Fruit fly (Drosophila melanogaster) whole organism, embryonic: ENCODE data around the gene CG14277.

ENCODE experiments used
- ATbp ChIP-seq: fragments of 200-800 bp; sonication (Bioruptor generic); optimal IDR thresholded peaks from 2 replicates; lab custom pipeline; 2017; ENCODE audit warnings: missing biosample characterization, mild to moderate bottlenecking, missing genetic modification characterization, missing genetic modification reagents
- Abd-B ChIP-seq: fragments of 200-800 bp; sonication (Bioruptor generic); optimal IDR thresholded peaks from 2 replicates; lab custom pipeline; 2018; ENCODE audit warnings: missing biosample characterization, mild to moderate bottlenecking, missing genetic modification characterization, moderate library complexity
- Blimp-1 ChIP-seq: fragments of 200-800 bp; sonication (Bioruptor generic); optimal IDR thresholded peaks from 3 replicates; lab custom pipeline; 2018; ENCODE audit warnings: missing biosample characterization, missing genetic modification characterization, mild to moderate bottlenecking, moderate library complexity, missing genetic modification reagents
- CG10209 ChIP-seq: fragments of 200-800 bp; sonication (Bioruptor generic); optimal IDR thresholded peaks from 3 replicates; lab custom pipeline; 2017; ENCODE audit warnings: missing biosample characterization, mild to moderate bottlenecking, missing genetic modification characterization, missing genetic modification reagents
- CG10431 ChIP-seq: fragments of 200-800 bp; sonication (Bioruptor generic); optimal IDR thresholded peaks from 3 replicates; lab custom pipeline; 2018; ENCODE audit warnings: missing biosample characterization, mild to moderate bottlenecking, missing genetic modification characterization
- CG11085 ChIP-seq: fragments of 200-800 bp; sonication (Bioruptor generic); IDR thresholded peaks from 2 replicates; pipeline ENCODE4 v1.3.6; 2022; ENCODE audit warnings: missing biosample characterization, missing genetic modification characterization
- CG11247 ChIP-seq: fragments of 200-800 bp; sonication (Bioruptor generic); IDR thresholded peaks from 2 replicates; pipeline ENCODE4 v1.3.6; 2022; ENCODE audit warnings: missing biosample characterization, missing genetic modification characterization
- CG11504 ChIP-seq: fragments of 200-800 bp; sonication (Bioruptor generic); optimal IDR thresholded peaks from 3 replicates; lab custom pipeline; 2019; ENCODE audit warnings: missing biosample characterization, mild to moderate bottlenecking, missing genetic modification characterization, moderate library complexity
- CG11560 ChIP-seq: fragments of 200-800 bp; sonication (Bioruptor generic); IDR thresholded peaks from 3 replicates; pipeline ENCODE4 v1.3.6; 2022; ENCODE audit warnings: missing biosample characterization, missing genetic modification characterization
- CG13123 ChIP-seq: fragments of 200-800 bp; sonication (Bioruptor generic); optimal IDR thresholded peaks from 2 replicates; lab custom pipeline; 2016; ENCODE audit warnings: missing biosample characterization, missing genetic modification characterization
- CG15011 ChIP-seq: fragments of 200-800 bp; sonication (Bioruptor generic); optimal IDR thresholded peaks from 3 replicates; lab custom pipeline; 2018; ENCODE audit warnings: missing biosample characterization, mild to moderate bottlenecking, missing genetic modification characterization
- CG17385 ChIP-seq: fragments of 200-800 bp; sonication (Bioruptor generic); optimal IDR thresholded peaks from 3 replicates; lab custom pipeline; 2018; ENCODE audit warnings: missing biosample characterization, mild to moderate bottlenecking, missing genetic modification characterization
- CG30403 ChIP-seq: fragments of 200-800 bp; sonication (Bioruptor generic); optimal IDR thresholded peaks from 3 replicates; lab custom pipeline; 2016; ENCODE audit warnings: missing biosample characterization, missing genetic modification characterization
- CG3163 ChIP-seq: fragments of 200-800 bp; sonication (Bioruptor generic); optimal IDR thresholded peaks from 3 replicates; lab custom pipeline; 2016; ENCODE audit warnings: missing biosample characterization, missing genetic modification characterization
- CG4282 ChIP-seq: fragments of 200-800 bp; sonication (Bioruptor generic); optimal IDR thresholded peaks from 2 replicates; lab custom pipeline; 2016; ENCODE audit warnings: missing biosample characterization, missing genetic modification characterization
- CG4360 ChIP-seq: fragments of 200-800 bp; sonication (Bioruptor generic); IDR thresholded peaks from 2 replicates; pipeline ENCODE4 v1.3.6; 2022; ENCODE audit warnings: missing biosample characterization, missing genetic modification characterization
- CG6272 ChIP-seq: fragments of 200-800 bp; sonication (Bioruptor generic); IDR thresholded peaks from 2 replicates; pipeline ENCODE4 v1.3.6; 2022; ENCODE audit warnings: missing biosample characterization, missing genetic modification characterization
- CG9876 ChIP-seq: fragments of 200-800 bp; sonication (Bioruptor generic); optimal IDR thresholded peaks from 2 replicates; lab custom pipeline; 2016; ENCODE audit warnings: missing biosample characterization, missing genetic modification characterization
- Drgx ChIP-seq: fragments of 200-800 bp; sonication (Bioruptor generic); IDR thresholded peaks from 2 replicates; pipeline ENCODE4 v1.3.6; 2022; ENCODE audit warnings: missing biosample characterization, missing genetic modification characterization
- HHEX ChIP-seq: fragments of 200-800 bp; sonication (Bioruptor generic); optimal IDR thresholded peaks from 3 replicates; lab custom pipeline; 2017; ENCODE audit warnings: missing biosample characterization, mild to moderate bottlenecking, missing genetic modification characterization, missing genetic modification reagents
- Med ChIP-seq: fragments of 200-800 bp; sonication (Bioruptor generic); peaks from one replicate; lab custom pipeline; 2016; ENCODE audit warnings: missing biosample characterization, missing genetic modification characterization, mild to moderate bottlenecking, inconsistent platforms, moderate library complexity
- Mes4 ChIP-seq: fragments of 200-800 bp; sonication (Bioruptor generic); optimal IDR thresholded peaks from 2 replicates; lab custom pipeline; 2016; ENCODE audit warnings: missing biosample characterization, missing genetic modification characterization
- NC2α ChIP-seq: fragments of 200-800 bp; sonication (Bioruptor generic); optimal IDR thresholded peaks from 2 replicates; lab custom pipeline; 2016; ENCODE audit warnings: missing biosample characterization, missing genetic modification characterization
- ash1 ChIP-seq: fragments of 200-800 bp; sonication (Bioruptor generic); optimal IDR thresholded peaks from 2 replicates; lab custom pipeline; 2018; ENCODE audit warnings: missing biosample characterization, mild to moderate bottlenecking, missing genetic modification characterization
- bigmax ChIP-seq: fragments of 200-800 bp; sonication (Bioruptor generic); optimal IDR thresholded peaks from 2 replicates; lab custom pipeline; 2018; ENCODE audit warnings: missing biosample characterization, mild to moderate bottlenecking, missing genetic modification characterization
- corto ChIP-seq: fragments of 200-800 bp; sonication (Bioruptor generic); optimal IDR thresholded peaks from 2 replicates; lab custom pipeline; 2016; ENCODE audit warnings: missing biosample characterization, mild to moderate bottlenecking, missing genetic modification characterization, moderate library complexity
- dysf ChIP-seq: fragments of 200-800 bp; sonication (Bioruptor generic); IDR thresholded peaks from 3 replicates; pipeline ENCODE4 v1.3.6; 2022; ENCODE audit warnings: missing biosample characterization, missing genetic modification characterization
- grn ChIP-seq: fragments of 200-800 bp; sonication (Bioruptor generic); optimal IDR thresholded peaks from 3 replicates; lab custom pipeline; 2017; ENCODE audit warnings: missing biosample characterization, missing genetic modification characterization
- kah ChIP-seq: fragments of 200-800 bp; sonication (Bioruptor generic); optimal IDR thresholded peaks from 2 replicates; lab custom pipeline; 2018; ENCODE audit warnings: missing biosample characterization, mild to moderate bottlenecking, missing genetic modification characterization
- ken ChIP-seq: fragments of 200-800 bp; sonication (Bioruptor generic); IDR thresholded peaks from 3 replicates; pipeline ENCODE4 v1.3.6; 2022; ENCODE audit warnings: missing biosample characterization, missing genetic modification characterization
- mld ChIP-seq: fragments of 200-800 bp; sonication (Bioruptor generic); IDR thresholded peaks from 3 replicates; pipeline ENCODE4 v1.3.6; 2022; ENCODE audit warnings: missing biosample characterization, missing genetic modification characterization; ENCODE audit not compliant: partially characterized antibody
- phol ChIP-seq: fragments of 200-800 bp; sonication (Bioruptor generic); optimal IDR thresholded peaks from 3 replicates; lab custom pipeline; 2018; ENCODE audit warnings: missing biosample characterization, mild to moderate bottlenecking, missing genetic modification characterization, moderate library complexity
- pros ChIP-seq: fragments of 200-800 bp; sonication (Bioruptor generic); optimal IDR thresholded peaks from 3 replicates; lab custom pipeline; 2019; ENCODE audit warnings: missing biosample characterization, mild to moderate bottlenecking, missing genetic modification characterization, moderate library complexity
- pzg ChIP-seq: fragments of 200-800 bp; sonication (Bioruptor generic); optimal IDR thresholded peaks from 3 replicates; lab custom pipeline; 2018; ENCODE audit warnings: missing biosample characterization, mild to moderate bottlenecking, missing genetic modification characterization, moderate library complexity
- schlank ChIP-seq: fragments of 200-800 bp; sonication (Bioruptor generic); optimal IDR thresholded peaks from 2 replicates; lab custom pipeline; 2018; ENCODE audit warnings: missing biosample characterization, mild to moderate bottlenecking, missing genetic modification characterization
- sisA ChIP-seq: fragments of 200-800 bp; sonication (Bioruptor generic); IDR thresholded peaks from 2 replicates; pipeline ENCODE4 v1.3.6; 2022; ENCODE audit warnings: missing biosample characterization, missing genetic modification characterization
- sna ChIP-seq: fragments of 200-800 bp; sonication (Bioruptor generic); IDR thresholded peaks from 2 replicates; pipeline ENCODE4 v1.3.6; 2022; ENCODE audit warnings: missing biosample characterization, missing genetic modification characterization; ENCODE audit not compliant: partially characterized antibody
- tap ChIP-seq: fragments of 200-800 bp; optimal IDR thresholded peaks from 3 replicates; lab custom pipeline; 2019; ENCODE audit warnings: missing biosample characterization, mild to moderate bottlenecking, missing genetic modification characterization, moderate library complexity
- tgo ChIP-seq: fragments of 200-800 bp; sonication (Bioruptor generic); IDR thresholded peaks from 3 replicates; pipeline ENCODE4 v1.3.6; 2022; ENCODE audit warnings: missing biosample characterization, missing genetic modification characterization
- toy ChIP-seq: fragments of 200-800 bp; sonication (Bioruptor generic); IDR thresholded peaks from 2 replicates; pipeline ENCODE4 v1.3.6; 2022; ENCODE audit warnings: missing biosample characterization, missing genetic modification characterization
- trem ChIP-seq: fragments of 200-800 bp; optimal IDR thresholded peaks from 3 replicates; lab custom pipeline; 2019; ENCODE audit warnings: missing biosample characterization, mild to moderate bottlenecking, missing genetic modification characterization, moderate library complexity
- ttk ChIP-seq: fragments of 200-800 bp; sonication (Bioruptor generic); IDR thresholded peaks from 2 replicates; pipeline ENCODE4 v2.1.2; 2022; ENCODE audit warnings: missing biosample characterization, missing genetic modification characterization
- tup ChIP-seq: fragments of 200-800 bp; sonication (Bioruptor generic); optimal IDR thresholded peaks from 2 replicates; lab custom pipeline; 2016; ENCODE audit warnings: missing biosample characterization, mild to moderate bottlenecking, missing genetic modification characterization, moderate library complexity
- unc-4 ChIP-seq: fragments of 200-800 bp; sonication (Bioruptor generic); IDR thresholded peaks from 2 replicates; pipeline ENCODE4 v1.3.6; 2022; ENCODE audit warnings: missing biosample characterization, missing genetic modification characterization; ENCODE audit not compliant: partially characterized antibody
- usp ChIP-seq: fragments of >200 bp; optimal IDR thresholded peaks from 2 replicates; lab custom pipeline; 2017; ENCODE audit warnings: missing biosample characterization, missing genetic modification characterization
- vvl ChIP-seq: fragments of 200-800 bp; sonication (Bioruptor generic); IDR thresholded peaks from 2 replicates; pipeline ENCODE4 v1.3.6; 2022; ENCODE audit warnings: missing biosample characterization, missing genetic modification characterization
- yki ChIP-seq: fragments of >200 bp; optimal IDR thresholded peaks from 3 replicates; lab custom pipeline; 2018

The CG14277 gene

DNA sequence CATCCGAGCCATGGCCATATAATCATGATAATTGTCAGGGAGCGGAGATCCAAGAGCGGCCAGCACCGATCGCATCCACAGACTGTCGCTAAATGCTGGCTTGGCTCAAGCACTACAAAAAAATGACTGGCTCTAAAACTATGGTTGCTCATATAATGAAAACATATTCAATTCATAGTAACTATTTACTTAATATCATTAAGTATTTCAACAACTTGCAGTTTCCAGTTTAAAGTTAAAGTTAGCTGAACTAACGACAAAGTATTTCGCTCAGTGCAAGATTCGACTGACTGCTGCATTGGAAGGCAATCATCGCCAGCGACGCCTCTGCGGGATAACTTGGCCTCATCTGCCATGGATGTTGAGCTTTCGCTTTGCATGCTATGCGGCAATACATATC, 28.6 kb downstream of the CG14277 start (continued):
- TF ChIP-seq Abd-B (GFP tag; lab: Kevin White, UChicago) (no peak), dysf (GFP tag; lab: Robert Waterston, UW) (0 out of 3 replicates have a peak, but pooled peaks have one; percentile 29), tap (tag; lab: Kevin White, UChicago) (no peak), sisA (0 out of 2 replicates have a peak, but pooled peaks have one; percentile 18), Drgx (GFP tag; lab: Robert Waterston, UW) (peak; percentile 84), ATbp (GFP tag; lab: Kevin White, UChicago) (no peak), ttk (GFP tag; lab: Robert Waterston, UW) (0 out of 2 replicates have a peak, but pooled peaks have one; percentile 24), Mes4 (GFP tag; lab: Kevin White, UChicago) (no peak), CG3163 (GFP tag; lab: Kevin White, UChicago) (no peak), CG11247 (GFP tag; lab: Robert Waterston, UW) (no peak)
- TF ChIP-seq, all 482 proteins: peak for 11

DNA sequence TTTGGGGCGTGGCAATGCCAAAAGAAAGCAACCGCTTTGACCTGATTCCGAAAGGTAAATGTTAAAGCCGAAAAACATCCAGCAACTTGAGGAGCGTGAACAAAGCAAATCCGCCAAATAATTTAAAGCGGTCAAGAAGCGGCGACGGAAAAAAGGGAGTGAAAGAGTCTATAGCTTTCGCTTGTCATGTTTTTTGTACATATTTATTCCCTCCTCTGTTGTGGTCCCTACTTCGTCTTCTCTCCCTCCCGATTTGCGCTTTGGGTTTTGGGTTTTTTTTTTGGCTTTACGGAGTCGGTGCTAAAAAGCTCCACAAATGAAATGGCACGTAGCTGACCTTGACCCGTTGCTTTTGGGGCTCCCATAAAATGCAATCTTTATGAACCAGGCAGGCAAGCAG, 31.8 kb downstream of the CG14277 start:
- TF ChIP-seq Blimp-1 (GFP tag; lab: Kevin White, UChicago), result peak; percentile 5
- TF ChIP-seq Mes4 (GFP tag; lab: Kevin White, UChicago), result no peak
- TF ChIP-seq, all 482 proteins: peak for 1

DNA sequence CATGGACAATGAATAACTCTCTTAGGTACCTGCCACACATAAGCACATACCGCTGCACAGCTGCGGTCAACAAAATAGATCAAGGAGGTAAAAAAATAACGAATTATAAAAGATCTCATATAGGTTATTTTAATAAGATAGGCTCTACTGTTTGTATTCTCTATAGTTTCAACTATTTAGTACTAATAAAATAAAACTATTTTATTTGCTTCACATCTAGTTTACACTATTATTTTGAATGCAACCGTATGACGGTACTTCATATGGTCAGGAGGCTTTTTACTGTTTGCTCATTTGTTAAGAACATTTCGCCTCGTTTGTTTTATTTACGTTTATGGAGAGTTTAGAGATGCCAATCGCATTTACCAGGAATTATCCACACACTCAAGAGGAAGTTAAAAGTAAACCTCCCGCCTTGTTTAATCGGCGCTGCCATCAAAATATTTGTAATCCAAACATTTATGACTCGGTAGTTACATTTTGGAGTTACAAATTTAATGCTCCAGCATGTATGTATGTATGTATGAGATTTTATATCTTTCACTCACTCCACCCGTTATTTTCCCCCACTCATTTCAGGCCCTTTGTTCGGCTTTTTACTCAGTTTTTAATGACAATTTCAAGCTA, 32.8 kb downstream of the CG14277 start:
- TF ChIP-seq pros (no peak), trem (tag; lab: Kevin White, UChicago) (peak; percentile 80), mld (no peak), CG11085 (GFP tag; lab: Robert Waterston, UW) (no peak), tup (GFP tag; lab: Kevin White, UChicago) (no peak), CG17385 (GFP tag; lab: Kevin White, UChicago) (peak; percentile 63), grn (GFP tag; lab: Kevin White, UChicago) (peak; percentile 61), Med (GFP tag; lab: Kevin White, UChicago) (peak; percentile 40), CG30403 (GFP tag; lab: Kevin White, UChicago) (peak; percentile 70), CG13123 (GFP tag; lab: Kevin White, UChicago) (no peak), schlank (tag; lab: Kevin White, UChicago) (no peak), tgo (GFP tag; lab: Robert Waterston, UW) (peak; percentile 55; the same call in 2 of the 3 replicates), CG15011 (GFP tag; lab: Kevin White, UChicago) (peak; percentile 49), pzg (GFP tag; lab: Kevin White, UChicago) (no peak), NC2α (no peak), corto (GFP tag; lab: Kevin White, UChicago) (no peak), CG11560 (no peak), bigmax (GFP tag; lab: Kevin White, UChicago) (no peak), sna (GFP tag; lab: Robert Waterston, UW) (no peak), CG9876 (no peak), HHEX (GFP tag; lab: Kevin White, UChicago) (peak; percentile 34), CG4360 (GFP tag; lab: Robert Waterston, UW) (no peak), vvl (peak; percentile 79), usp (GFP tag; lab: Kevin White, UChicago) (no peak), CG10209 (GFP tag; lab: Kevin White, UChicago) (peak; percentile 64), kah (GFP tag; lab: Kevin White, UChicago) (no peak), phol (tag; lab: Kevin White, UChicago) (peak; percentile 78), ken (GFP tag; lab: Robert Waterston, UW) (peak; percentile 34; the same call in 1 of the 3 replicates), CG10431 (GFP tag; lab: Kevin White, UChicago) (no peak), ash1 (GFP tag; lab: Kevin White, UChicago) (no peak), toy (no peak), yki (lab: Kevin White, UChicago) (no peak), CG6272 (GFP tag; lab: Robert Waterston, UW) (no peak), CG11504 (tag; lab: Kevin White, UChicago) (peak; percentile 80), unc-4 (GFP tag; lab: Robert Waterston, UW) (no peak), CG4282 (no peak)
